Fruit fly (Drosophila melanogaster): ENCODE data around the gene Hsp23.

Hsp23 gene

DNA sequence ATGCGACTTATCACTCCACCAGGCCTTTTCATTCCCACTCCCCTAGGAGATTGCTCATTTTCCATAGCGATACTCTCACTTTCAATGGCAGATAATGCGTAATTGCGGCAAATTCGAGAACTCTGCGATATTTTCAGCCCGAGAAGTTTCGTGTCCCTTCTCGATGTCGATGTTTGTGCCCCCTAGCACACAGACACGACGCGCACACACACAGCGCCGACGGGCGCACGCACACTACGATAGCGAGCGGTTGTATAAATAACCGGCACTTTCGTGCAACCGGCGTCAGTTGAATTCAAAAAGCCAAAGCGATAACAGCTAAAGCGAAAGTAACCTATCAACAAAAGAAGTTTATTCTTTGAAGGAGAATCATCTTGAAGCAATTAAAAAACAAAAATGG, at the start of gene Hsp23:
Gene Hsp23 (plus strand): TSS at position 281 of the 400 bp plus-strand sequence.
- TF ChIP-seq Ets21C (GFP tag; optimal IDR thresholded peaks at IDR 0.05) (no peak), Lpt (GFP tag; optimal IDR thresholded peaks at IDR 0.05) (peak; percentile 39), Sox14 (GFP tag; optimal IDR thresholded peaks at IDR 0.05) (peak; percentile 53), CG3919 (GFP tag; optimal IDR thresholded peaks at IDR 0.05) (peak; percentile 37), CG15336 (GFP tag; IDR thresholded peaks at IDR 0.05) (peak; percentile 41; the same call in 1 of the 2 replicates), Met (GFP tag; optimal IDR thresholded peaks at IDR 0.05) (peak; percentile 5), Hr4 (GFP tag; optimal IDR thresholded peaks at IDR 0.05) (no peak), CG6163 (GFP tag; IDR thresholded peaks at IDR 0.05) (peak; percentile 17; the same call in 2 of the 3 replicates), CG6276 (GFP tag; optimal IDR thresholded peaks at IDR 0.05) (peak; percentile 13), CG6854 (GFP tag; optimal IDR thresholded peaks at IDR 0.05) (peak; percentile 52), Ets96B (tag; optimal IDR thresholded peaks at IDR 0.05) (peak; percentile 12), OdsH (GFP tag; optimal IDR thresholded peaks at IDR 0.05) (peak; percentile 12), Smox (GFP tag; optimal IDR thresholded peaks at IDR 0.05) (peak; percentile 8), CG8119 (GFP tag; IDR thresholded peaks at IDR 0.05) (peak; percentile 22; the same call in 1 of the 3 replicates), CG1621 (tag; optimal IDR thresholded peaks at IDR 0.05) (peak; percentile 13), dsx (GFP tag; optimal IDR thresholded peaks at IDR 0.05; ENCODE audit: poor library complexity, severe bottlenecking) (peak; percentile 33), lz (GFP tag; optimal IDR thresholded peaks at IDR 0.05) (peak; percentile 20), CG11902 (GFP tag; optimal IDR thresholded peaks at IDR 0.05) (no peak), Eip78C (GFP tag) (peak; percentile 67), eg (GFP tag; IDR thresholded peaks at IDR 0.05) (peak; percentile 37; the same call in 1 of the 3 replicates), Eip75B (GFP tag; optimal IDR thresholded peaks at IDR 0.05) (peak; percentile 65), salr (GFP tag; optimal IDR thresholded peaks at IDR 0.05) (no peak), fd59A (GFP tag; optimal IDR thresholded peaks at IDR 0.05) (no peak), CG6808 (GFP tag; optimal IDR thresholded peaks at IDR 0.05) (peak; percentile 61), net (GFP tag; optimal IDR thresholded peaks at IDR 0.05) (peak; percentile 35), fkh (GFP tag; optimal IDR thresholded peaks at IDR 0.05) (no peak), cyc (GFP tag; optimal IDR thresholded peaks at IDR 0.05) (peak; percentile 1), CG7368 (GFP tag; optimal IDR thresholded peaks at IDR 0.05) (peak; percentile 18), topi (GFP tag; optimal IDR thresholded peaks at IDR 0.05) (peak; percentile 30), Sox102F (GFP tag; optimal IDR thresholded peaks at IDR 0.05) (peak; percentile 43), Blimp-1 (GFP tag; optimal IDR thresholded peaks at IDR 0.05) (peak; percentile 92), CG10669 (GFP tag; optimal IDR thresholded peaks at IDR 0.05) (peak; percentile 35), Hr38 (GFP tag; optimal IDR thresholded peaks at IDR 0.05) (no peak), esn (GFP tag; optimal IDR thresholded peaks at IDR 0.05) (peak; percentile 48), CG32006 (GFP tag; optimal IDR thresholded peaks at IDR 0.05) (no peak), CG8632 (GFP tag; optimal IDR thresholded peaks at IDR 0.05) (no peak), ss (GFP tag; optimal IDR thresholded peaks at IDR 0.05) (peak; percentile 64 to 71), svp (GFP tag) (peak; percentile 91), Eip93F (GFP tag; optimal IDR thresholded peaks at IDR 0.05) (peak; percentile 77), vri (GFP tag; optimal IDR thresholded peaks at IDR 0.05) (peak; percentile 57), CG9139 (GFP tag; optimal IDR thresholded peaks at IDR 0.05) (peak; percentile 66), CG3032 (tag; optimal IDR thresholded peaks at IDR 0.05) (peak; percentile 24)
